Worm (Caenorhabditis elegans) whole organism, late embryonic: ENCODE measurements around the gene T18D3.9.

Source experiments
- C08G9.2 ChIP-seq: sonication (generic microtip); optimal IDR thresholded peaks from 2 replicates; lab custom pipeline; 2016; ENCODE audit warnings: mild to moderate bottlenecking, missing genetic modification characterization, moderate library complexity, missing compliant biosample characterization
- C38D4.7 ChIP-seq: fragments of 200-800 bp; sonication (Bioruptor generic); optimal IDR thresholded peaks from 2 replicates; lab custom pipeline; 2018; ENCODE audit warnings: mild to moderate bottlenecking, missing genetic modification characterization, moderate library complexity, missing compliant biosample characterization
- F13H6.1 ChIP-seq: sonication (generic microtip); optimal IDR thresholded peaks from 2 replicates; lab custom pipeline; 2016; ENCODE audit warnings: missing genetic modification characterization, missing compliant biosample characterization
- K02D7.2 ChIP-seq: sonication (generic microtip); optimal IDR thresholded peaks from 2 replicates; lab custom pipeline; 2017; ENCODE audit warnings: mild to moderate bottlenecking, missing genetic modification characterization, missing compliant biosample characterization
- K09A11.1 ChIP-seq: sonication (generic microtip); optimal IDR thresholded peaks from 2 replicates; lab custom pipeline; 2017; ENCODE audit warnings: antibody characterized with exemption, mild to moderate bottlenecking, missing genetic modification characterization, missing compliant biosample characterization; ENCODE audit not compliant: insufficient read depth
- T23F11.4 ChIP-seq: fragments of 200-800 bp; sonication (Bioruptor generic); optimal IDR thresholded peaks from 2 replicates; lab custom pipeline; 2018; ENCODE audit warnings: mild to moderate bottlenecking, missing genetic modification characterization, missing compliant biosample characterization
- ceh-14 ChIP-seq: sonication (generic microtip); optimal IDR thresholded peaks from 2 replicates; lab custom pipeline; 2016; ENCODE audit warnings: missing genotype, missing genetic modification characterization, missing compliant biosample characterization
- ceh-18 ChIP-seq: sonication (generic microtip); optimal IDR thresholded peaks from 2 replicates; lab custom pipeline; 2016; ENCODE audit warnings: missing genetic modification characterization, missing compliant biosample characterization
- ceh-19 ChIP-seq: fragments of 200-800 bp; sonication (Bioruptor generic); optimal IDR thresholded peaks from 2 replicates; lab custom pipeline; 2018; ENCODE audit warnings: mild to moderate bottlenecking, missing genetic modification characterization, missing compliant biosample characterization
- ceh-24 ChIP-seq: sonication (generic microtip); optimal IDR thresholded peaks from 2 replicates; lab custom pipeline; 2016; ENCODE audit warnings: mild to moderate bottlenecking, missing genetic modification characterization, missing compliant biosample characterization
- ceh-31 ChIP-seq: sonication (generic microtip); optimal IDR thresholded peaks from 2 replicates; lab custom pipeline; 2016; ENCODE audit warnings: missing genetic modification characterization, missing compliant biosample characterization
- ceh-34 ChIP-seq: sonication (generic microtip); optimal IDR thresholded peaks from 2 replicates; lab custom pipeline; 2016; ENCODE audit warnings: mild to moderate bottlenecking, missing genetic modification characterization, missing compliant biosample characterization
- ceh-45 ChIP-seq: fragments of 200-800 bp; sonication (Bioruptor generic); IDR thresholded peaks from 2 replicates; pipeline ENCODE4 v1.3.6; 2022; ENCODE audit warnings: missing genetic modification reagents, missing genetic modification characterization, missing compliant biosample characterization
- ceh-6 ChIP-seq: fragments of 200-800 bp; sonication (Bioruptor generic); optimal IDR thresholded peaks from 2 replicates; lab custom pipeline; 2018; ENCODE audit warnings: mild to moderate bottlenecking, missing genetic modification characterization, missing compliant biosample characterization
- ceh-9 ChIP-seq: sonication (generic microtip); optimal IDR thresholded peaks from 2 replicates; lab custom pipeline; 2016; ENCODE audit warnings: mild to moderate bottlenecking, missing genetic modification characterization, inconsistent platforms, missing compliant biosample characterization
- che-1 ChIP-seq: sonication (generic microtip); optimal IDR thresholded peaks from 2 replicates; lab custom pipeline; 2016; ENCODE audit warnings: mild to moderate bottlenecking, missing genetic modification characterization, missing compliant biosample characterization
- dmd-4 ChIP-seq: sonication (generic microtip); optimal IDR thresholded peaks from 2 replicates; lab custom pipeline; 2016; ENCODE audit warnings: borderline replicate concordance, missing genetic modification characterization, missing compliant biosample characterization
- dve-1 ChIP-seq: sonication (generic microtip); optimal IDR thresholded peaks from 2 replicates; lab custom pipeline; 2017; ENCODE audit warnings: antibody characterized with exemption, mild to moderate bottlenecking, missing genetic modification characterization, missing compliant biosample characterization
- ets-4 ChIP-seq: sonication (generic microtip); optimal IDR thresholded peaks from 2 replicates; lab custom pipeline; 2016; ENCODE audit warnings: missing genetic modification characterization, missing compliant biosample characterization
- fkh-10 ChIP-seq: fragments of 150-350 bp; optimal IDR thresholded peaks from 2 replicates; lab custom pipeline; 2014; ENCODE audit warnings: missing biosample characterization, missing genetic modification reagents, missing genetic modification characterization
- gmeb-2 ChIP-seq: sonication (generic microtip); optimal IDR thresholded peaks from 2 replicates; lab custom pipeline; 2016; ENCODE audit warnings: missing genetic modification characterization, inconsistent platforms, missing compliant biosample characterization
- hlh-30 ChIP-seq: sonication (generic microtip); optimal IDR thresholded peaks from 2 replicates; lab custom pipeline; 2017; ENCODE audit warnings: antibody characterized with exemption, missing genetic modification characterization, missing compliant biosample characterization; ENCODE audit not compliant: insufficient read depth
- hlh-6 ChIP-seq: sonication (generic microtip); optimal IDR thresholded peaks from 2 replicates; lab custom pipeline; 2016; ENCODE audit warnings: missing genotype, missing genetic modification characterization, missing compliant biosample characterization
- hlh-8 ChIP-seq: sonication (generic microtip); optimal IDR thresholded peaks from 2 replicates; lab custom pipeline; 2016; ENCODE audit warnings: missing genotype, missing genetic modification characterization, missing compliant biosample characterization
- lim-6 ChIP-seq: sonication (generic microtip); optimal IDR thresholded peaks from 2 replicates; lab custom pipeline; 2016; ENCODE audit warnings: missing genetic modification characterization, missing compliant biosample characterization
- madf-2 ChIP-seq: sonication (generic microtip); optimal IDR thresholded peaks from 2 replicates; lab custom pipeline; 2017; ENCODE audit warnings: missing genetic modification characterization, missing compliant biosample characterization
- mec-3 ChIP-seq: sonication (generic microtip); optimal IDR thresholded peaks from 2 replicates; lab custom pipeline; 2016; ENCODE audit warnings: borderline replicate concordance, missing genetic modification characterization, missing compliant biosample characterization
- nfya-1 ChIP-seq: sonication (generic microtip); optimal IDR thresholded peaks from 2 replicates; lab custom pipeline; 2017; ENCODE audit warnings: missing genetic modification characterization, mild to moderate bottlenecking, missing compliant biosample characterization, antibody characterized with exemption, moderate library complexity
- nhr-11 ChIP-seq: fragments of 150-350 bp; optimal IDR thresholded peaks from 2 replicates; lab custom pipeline; 2014; ENCODE audit warnings: missing biosample characterization, missing genetic modification characterization
- nhr-232 ChIP-seq: sonication (generic microtip); optimal IDR thresholded peaks from 2 replicates; lab custom pipeline; 2016; ENCODE audit warnings: missing genetic modification characterization, missing compliant biosample characterization
- odd-2 ChIP-seq: sonication (generic microtip); optimal IDR thresholded peaks from 2 replicates; lab custom pipeline; 2017; ENCODE audit warnings: antibody characterized with exemption, mild to moderate bottlenecking, missing genetic modification characterization, missing compliant biosample characterization
- pax-1 ChIP-seq: fragments of 150-350 bp; optimal IDR thresholded peaks from 2 replicates; lab custom pipeline; 2014; ENCODE audit warnings: missing biosample characterization, missing genetic modification characterization
- pha-2 ChIP-seq: sonication (generic microtip); optimal IDR thresholded peaks from 2 replicates; lab custom pipeline; 2017; ENCODE audit warnings: mild to moderate bottlenecking, missing genetic modification characterization, missing compliant biosample characterization
- sdc-2 ChIP-seq: sonication (generic microtip); optimal IDR thresholded peaks from 2 replicates; lab custom pipeline; 2016; ENCODE audit warnings: missing genotype, missing genetic modification characterization, missing compliant biosample characterization
- sox-2 ChIP-seq: fragments of 200-800 bp; sonication (Bioruptor generic); IDR thresholded peaks from 2 replicates; pipeline ENCODE4 v1.3.6; 2022; ENCODE audit warnings: missing genetic modification reagents, missing genetic modification characterization, missing compliant biosample characterization
- ttx-3 ChIP-seq: sonication (generic microtip); optimal IDR thresholded peaks from 2 replicates; lab custom pipeline; 2016; ENCODE audit warnings: missing genetic modification reagents, missing genetic modification characterization, missing compliant biosample characterization
- unc-55 ChIP-seq: sonication (generic microtip); optimal IDR thresholded peaks from 2 replicates; lab custom pipeline; 2017; ENCODE audit warnings: missing biosample characterization, missing genetic modification reagents, missing genetic modification characterization
- zip-5 ChIP-seq: sonication (generic microtip); optimal IDR thresholded peaks from 2 replicates; lab custom pipeline; 2016; ENCODE audit warnings: missing genetic modification characterization, missing compliant biosample characterization

T18D3.9 gene

DNA sequence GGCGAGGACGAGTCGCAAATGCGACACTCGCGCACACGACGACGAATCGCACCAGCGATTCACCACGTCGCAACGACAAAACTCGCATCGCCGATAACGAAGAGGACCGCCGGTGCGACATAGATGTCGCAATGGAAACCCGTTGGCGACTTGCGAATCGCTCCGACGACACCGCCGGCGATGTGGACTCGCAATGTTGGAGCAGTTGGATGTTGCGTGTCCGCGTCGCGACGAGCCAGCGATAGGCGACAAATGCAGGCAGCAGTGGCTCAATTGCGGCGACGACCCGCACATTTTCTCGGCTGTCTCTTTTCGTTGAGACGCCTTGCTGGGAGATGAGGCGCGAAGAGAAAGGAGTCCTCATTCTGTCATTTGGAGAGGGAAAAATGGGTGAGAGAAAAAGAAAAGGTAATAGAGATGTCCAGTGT is 2.1 kb downstream of the T18D3.9 start (continued):
- no peak for TF ChIP-seq T23F11.4 (GFP tag; lab: Kevin White, UChicago)
- TF ChIP-seq C08G9.2 (tag; lab: Kevin White, UChicago), result peak; percentile 8
- TF ChIP-seq pax-1 (tag; lab: Kevin White, UChicago), result no peak
- peak; percentile 63 for TF ChIP-seq ceh-31 (tag; lab: Kevin White, UChicago)
- no peak for TF ChIP-seq odd-2 (tag; lab: Kevin White, UChicago)
- TF ChIP-seq K02D7.2 (tag; lab: Kevin White, UChicago), result no peak
- TF ChIP-seq C38D4.7, result no peak
- no peak for TF ChIP-seq mec-3 (tag; lab: Kevin White, UChicago)
- no peak for TF ChIP-seq hlh-30
- no peak for TF ChIP-seq ceh-9
- peak; percentile 39 for TF ChIP-seq dve-1 (tag; lab: Kevin White, UChicago)
- no peak for TF ChIP-seq dmd-4 (tag; lab: Kevin White, UChicago)
- no peak for TF ChIP-seq ceh-24 (tag; lab: Kevin White, UChicago)
- TF ChIP-seq ceh-6, result peak; percentile 25
- peak; percentile 57 for TF ChIP-seq ceh-18 (tag; lab: Kevin White, UChicago)
- TF ChIP-seq nfya-1, result no peak
- TF ChIP-seq ttx-3, result no peak
- TF ChIP-seq ceh-14 (tag; lab: Kevin White, UChicago), result peak; percentile 59
- TF ChIP-seq ceh-34 (tag; lab: Kevin White, UChicago), result peak; percentile 44
- peak; percentile 42 for TF ChIP-seq lim-6 (tag; lab: Kevin White, UChicago)
- TF ChIP-seq unc-55 (GFP tag; lab: Kevin White, UChicago), result peak; percentile 44
- TF ChIP-seq F13H6.1, result peak; percentile 56
- peak; percentile 59 for TF ChIP-seq hlh-6 (tag; lab: Kevin White, UChicago)
- TF ChIP-seq zip-5, result no peak
- no peak for TF ChIP-seq pha-2 (tag; lab: Kevin White, UChicago)
- no peak for TF ChIP-seq nhr-232 (tag; lab: Kevin White, UChicago)
- no peak for TF ChIP-seq fkh-10 (GFP tag; lab: Kevin White, UChicago)
- TF ChIP-seq che-1 (tag; lab: Kevin White, UChicago), result peak; percentile 11
- TF ChIP-seq K09A11.1 (tag; lab: Kevin White, UChicago), result no peak
- TF ChIP-seq ceh-19 (GFP tag; lab: Kevin White, UChicago), result peak; percentile 26
- TF ChIP-seq ets-4 (tag; lab: Kevin White, UChicago), result peak; percentile 19

DNA sequence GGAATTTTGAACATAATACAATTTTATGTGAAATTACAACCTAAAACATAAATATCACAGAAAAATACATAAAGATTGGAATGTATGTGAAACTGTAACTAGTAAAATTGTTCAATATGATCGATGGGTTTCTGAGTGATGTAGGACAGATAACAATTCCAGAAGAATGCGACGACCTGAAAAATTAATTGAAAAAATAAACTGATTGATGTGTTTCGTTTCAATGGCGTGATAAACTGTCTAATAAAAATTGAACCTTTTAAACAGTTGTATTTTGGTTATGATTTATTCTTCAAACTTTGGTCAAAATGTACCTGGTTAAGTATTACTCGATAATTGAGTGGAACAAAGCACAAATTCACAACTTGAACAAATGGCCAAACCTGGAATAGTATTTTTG is 3.0 kb downstream of the T18D3.9 start:
- no peak for TF ChIP-seq sdc-2 (tag; lab: Kevin White, UChicago)
- no peak for TF ChIP-seq gmeb-2 (tag; lab: Kevin White, UChicago)
- TF ChIP-seq K02D7.2 (tag; lab: Kevin White, UChicago), result no peak
- TF ChIP-seq sox-2 (GFP tag; lab: Robert Waterston, UW), result no peak

DNA sequence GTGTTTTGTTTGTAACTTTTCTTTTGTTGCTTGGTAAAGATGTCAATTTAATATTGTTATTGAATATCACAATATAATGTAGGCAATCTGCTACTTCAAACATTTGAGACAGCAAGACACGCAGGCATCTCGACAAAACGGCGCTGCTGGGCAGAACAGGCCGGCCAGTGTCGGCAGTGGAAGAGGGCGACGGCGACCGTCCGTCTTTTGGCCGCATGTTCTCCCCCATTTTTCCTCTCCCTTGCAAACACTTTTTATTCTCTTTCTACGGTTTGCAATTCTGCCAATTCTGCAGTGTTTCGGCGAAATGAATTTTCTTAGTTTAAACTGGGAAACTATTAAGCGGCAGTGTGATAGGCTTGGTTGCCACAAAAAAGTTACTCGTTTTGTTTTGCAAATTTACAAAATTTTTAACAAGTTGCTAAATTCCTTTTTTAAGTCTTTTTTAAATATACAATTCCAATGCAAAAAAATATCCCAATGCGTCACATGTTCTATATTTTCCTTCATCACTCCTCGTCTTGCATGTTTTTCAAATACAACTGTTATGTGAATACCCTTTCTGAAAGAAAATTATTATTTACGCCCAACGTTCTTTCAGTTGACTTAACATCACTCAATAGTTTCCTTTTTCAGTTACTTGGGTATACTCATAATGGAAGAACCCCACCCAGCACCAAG is 4.9 kb downstream of the T18D3.9 start, which contains the start of gene T18D3.6:
TSS of gene T18D3.6 (plus strand) at position 631 of the 681 bp plus-strand sequence.
- 0 out of 2 replicates have a peak, but pooled peaks have one; percentile 14 for TF ChIP-seq ceh-45 (GFP tag; lab: Robert Waterston, UW)
- no peak for TF ChIP-seq madf-2 (tag; lab: Kevin White, UChicago)
- no peak for TF ChIP-seq nfya-1
- no peak for TF ChIP-seq nhr-11 (tag; lab: Kevin White, UChicago)
- no peak for TF ChIP-seq hlh-8 (tag; lab: Kevin White, UChicago)
